Fruit fly (Drosophila melanogaster) whole organism, embryonic: ENCODE data around the gene CG14227.

Experiments
- Ada2b ChIP-seq: fragments of 200-800 bp; sonication (Bioruptor generic); IDR thresholded peaks from 2 replicates; pipeline ENCODE4 v1.3.6; 2022; ENCODE audit warnings: missing biosample characterization, missing genetic modification characterization
- Bdp1 ChIP-seq: fragments of 200-800 bp; sonication (Bioruptor generic); optimal IDR thresholded peaks from 3 replicates; lab custom pipeline; 2016; ENCODE audit warnings: missing biosample characterization, missing genetic modification characterization
- BtbVII ChIP-seq: fragments of 200-800 bp; sonication (Bioruptor generic); optimal IDR thresholded peaks from 3 replicates; lab custom pipeline; 2017; ENCODE audit warnings: missing biosample characterization, mild to moderate bottlenecking, missing genetic modification characterization
- CG10147 ChIP-seq: fragments of 200-800 bp; sonication (Bioruptor generic); optimal IDR thresholded peaks from 2 replicates; lab custom pipeline; 2019; ENCODE audit warnings: missing biosample characterization, mild to moderate bottlenecking, missing genetic modification characterization, moderate library complexity
- CG10209 ChIP-seq: fragments of 200-800 bp; sonication (Bioruptor generic); optimal IDR thresholded peaks from 3 replicates; lab custom pipeline; 2017; ENCODE audit warnings: missing biosample characterization, mild to moderate bottlenecking, missing genetic modification characterization, missing genetic modification reagents
- CG13123 ChIP-seq: fragments of 200-800 bp; sonication (Bioruptor generic); optimal IDR thresholded peaks from 2 replicates; lab custom pipeline; 2016; ENCODE audit warnings: missing biosample characterization, missing genetic modification characterization
- CG13775 ChIP-seq: fragments of 200-800 bp; sonication (Bioruptor generic); optimal IDR thresholded peaks from 3 replicates; lab custom pipeline; 2017; ENCODE audit warnings: missing biosample characterization, mild to moderate bottlenecking, missing genetic modification characterization
- CG1529 ChIP-seq: fragments of 200-800 bp; sonication (Bioruptor generic); optimal IDR thresholded peaks from 3 replicates; lab custom pipeline; 2018; ENCODE audit warnings: missing biosample characterization, missing genetic modification characterization
- CG16779 ChIP-seq: fragments of 200-800 bp; sonication (Bioruptor generic); IDR thresholded peaks from 2 replicates; pipeline ENCODE4 v1.3.6; 2022; ENCODE audit warnings: missing biosample characterization, missing genetic modification characterization
- CG17612 ChIP-seq: fragments of 200-800 bp; sonication (Bioruptor generic); IDR thresholded peaks from 2 replicates; pipeline ENCODE4 v1.3.6; 2022; ENCODE audit warnings: missing biosample characterization, missing genetic modification characterization
- CG32772 ChIP-seq: fragments of 200-800 bp; sonication (Bioruptor generic); IDR thresholded peaks from 2 replicates; pipeline ENCODE4 v1.3.6; 2022; ENCODE audit warnings: missing biosample characterization, missing genetic modification characterization
- CG33213 ChIP-seq: fragments of 200-800 bp; sonication (Bioruptor generic); optimal IDR thresholded peaks from 3 replicates; lab custom pipeline; 2016; ENCODE audit warnings: missing biosample characterization, missing genetic modification characterization
- CG3838 ChIP-seq: fragments of 200-800 bp; sonication (Bioruptor generic); optimal IDR thresholded peaks from 3 replicates; lab custom pipeline; 2016; ENCODE audit warnings: missing biosample characterization, missing genetic modification characterization
- CG6813 ChIP-seq: fragments of 200-800 bp; sonication (Bioruptor generic); optimal IDR thresholded peaks from 2 replicates; lab custom pipeline; 2017; ENCODE audit warnings: missing biosample characterization, missing genetic modification characterization, mild to moderate bottlenecking, moderate library complexity, missing genetic modification reagents
- CG6854 ChIP-seq: fragments of 200-800 bp; sonication (Bioruptor generic); optimal IDR thresholded peaks from 3 replicates; lab custom pipeline; 2017; ENCODE audit warnings: missing biosample characterization, mild to moderate bottlenecking, missing genetic modification characterization
- CG8281 ChIP-seq: fragments of 200-800 bp; sonication (Bioruptor generic); optimal IDR thresholded peaks from 2 replicates; lab custom pipeline; 2018; ENCODE audit warnings: missing biosample characterization, mild to moderate bottlenecking, missing genetic modification characterization, moderate library complexity
- CG8290 ChIP-seq, 3 experiments: fragments of 200-800 bp; sonication (Bioruptor generic); optimal IDR thresholded peaks; 2 replicates each; lab custom pipeline; 2016 to 2019; ENCODE audit warnings: missing biosample characterization in 3 of 3, missing genetic modification characterization in 3 of 3, mild to moderate bottlenecking in 2 of 3, moderate library complexity in 1 of 3
- Dad ChIP-seq: fragments of 200-800 bp; sonication (Bioruptor generic); optimal IDR thresholded peaks from 3 replicates; lab custom pipeline; 2016; ENCODE audit warnings: missing biosample characterization, missing genetic modification characterization
- E2f2 ChIP-seq: fragments of 200-800 bp; sonication (Bioruptor generic); IDR thresholded peaks from 2 replicates; pipeline ENCODE4 v1.3.6; 2022; ENCODE audit warnings: missing biosample characterization, missing genetic modification characterization
- Elba2 ChIP-seq: fragments of 200-800 bp; sonication (Bioruptor generic); optimal IDR thresholded peaks from 3 replicates; lab custom pipeline; 2016; ENCODE audit warnings: missing biosample characterization, missing genetic modification characterization
- Fer1 ChIP-seq: fragments of 200-800 bp; sonication (Bioruptor generic); optimal IDR thresholded peaks from 2 replicates; lab custom pipeline; 2017; ENCODE audit warnings: missing biosample characterization, mild to moderate bottlenecking, missing genetic modification characterization
- Gug ChIP-seq: fragments of 200-800 bp; sonication (Bioruptor generic); IDR thresholded peaks from 4 replicates; pipeline ENCODE4 v1.3.6; 2022; ENCODE audit warnings: missing biosample characterization, missing genetic modification characterization
- Hey ChIP-seq: fragments of 200-800 bp; sonication (Bioruptor generic); optimal IDR thresholded peaks from 3 replicates; lab custom pipeline; 2018; ENCODE audit warnings: missing biosample characterization, mild to moderate bottlenecking, missing genetic modification characterization
- Hr51 ChIP-seq, 2 experiments: fragments of 200-800 bp; sonication (Bioruptor generic); optimal IDR thresholded peaks; 2 replicates in 1 of 2; 3 replicates in 1 of 2; lab custom pipeline; 2016 to 2018; ENCODE audit warnings: missing biosample characterization in 2 of 2, missing genetic modification characterization in 2 of 2, mild to moderate bottlenecking in 1 of 2, moderate library complexity in 1 of 2
- Nf-YB ChIP-seq: fragments of 200-800 bp; sonication (Bioruptor generic); optimal IDR thresholded peaks from 3 replicates; lab custom pipeline; 2019; ENCODE audit warnings: missing biosample characterization, mild to moderate bottlenecking, missing genetic modification characterization, moderate library complexity
- Oli ChIP-seq: fragments of 200-800 bp; sonication (Bioruptor generic); optimal IDR thresholded peaks from 2 replicates; lab custom pipeline; 2018; ENCODE audit warnings: missing biosample characterization, mild to moderate bottlenecking, missing genetic modification characterization, moderate library complexity
- Opbp ChIP-seq: fragments of 200-800 bp; sonication (Bioruptor generic); IDR thresholded peaks from 3 replicates; pipeline ENCODE4 v1.3.6; 2022; ENCODE audit warnings: missing biosample characterization, missing genetic modification characterization; ENCODE audit not compliant: partially characterized antibody
- Scr ChIP-seq: fragments of 200-800 bp; sonication (Bioruptor generic); IDR thresholded peaks from 2 replicates; pipeline ENCODE4 v1.3.6; 2022; ENCODE audit warnings: missing biosample characterization, missing genetic modification characterization; ENCODE audit not compliant: partially characterized antibody
- Six4 ChIP-seq: fragments of 200-800 bp; sonication (Bioruptor generic); optimal IDR thresholded peaks from 2 replicates; lab custom pipeline; 2016; ENCODE audit warnings: missing biosample characterization, missing genetic modification characterization
- Sry-β ChIP-seq: fragments of 200-800 bp; sonication (Bioruptor generic); optimal IDR thresholded peaks from 2 replicates; lab custom pipeline; 2018; ENCODE audit warnings: missing biosample characterization, mild to moderate bottlenecking, missing genetic modification characterization, moderate library complexity
- ase ChIP-seq: fragments of 200-800 bp; sonication (Bioruptor generic); IDR thresholded peaks from 3 replicates; pipeline ENCODE4 v1.3.6; 2022; ENCODE audit warnings: missing biosample characterization, missing genetic modification characterization
- br ChIP-seq: fragments of >200 bp; optimal IDR thresholded peaks from 2 replicates; lab custom pipeline; 2017
- corto ChIP-seq: fragments of 200-800 bp; sonication (Bioruptor generic); optimal IDR thresholded peaks from 2 replicates; lab custom pipeline; 2016; ENCODE audit warnings: missing biosample characterization, mild to moderate bottlenecking, missing genetic modification characterization, moderate library complexity
- dmrt99B ChIP-seq: fragments of 200-800 bp; sonication (Bioruptor generic); optimal IDR thresholded peaks from 2 replicates; lab custom pipeline; 2018; ENCODE audit warnings: missing biosample characterization, mild to moderate bottlenecking, missing genetic modification characterization, moderate library complexity
- fd96Cb ChIP-seq: fragments of 200-800 bp; sonication (Bioruptor generic); optimal IDR thresholded peaks from 2 replicates; lab custom pipeline; 2018; ENCODE audit warnings: missing biosample characterization, mild to moderate bottlenecking, missing genetic modification characterization, moderate library complexity
- gce ChIP-seq: fragments of 200-800 bp; sonication (Bioruptor generic); IDR thresholded peaks from 3 replicates; pipeline ENCODE4 v1.3.6; 2022; ENCODE audit warnings: missing biosample characterization, missing genetic modification characterization
- ind ChIP-seq: fragments of 200-800 bp; sonication (Bioruptor generic); optimal IDR thresholded peaks from 3 replicates; lab custom pipeline; 2016; ENCODE audit warnings: missing biosample characterization, missing genetic modification characterization
- insv ChIP-seq, 2 experiments: fragments of 200-800 bp; sonication (Bioruptor generic); optimal IDR thresholded peaks; 3 replicates each; lab custom pipeline; 2016 to 2018; ENCODE audit warnings: missing biosample characterization in 2 of 2, missing genetic modification characterization in 2 of 2
- nau ChIP-seq: fragments of 200-800 bp; sonication (Bioruptor generic); optimal IDR thresholded peaks from 3 replicates; lab custom pipeline; 2017; ENCODE audit warnings: missing biosample characterization, mild to moderate bottlenecking, missing genetic modification characterization, missing genetic modification reagents
- phol ChIP-seq: fragments of 200-800 bp; sonication (Bioruptor generic); optimal IDR thresholded peaks from 3 replicates; lab custom pipeline; 2018; ENCODE audit warnings: missing biosample characterization, mild to moderate bottlenecking, missing genetic modification characterization, moderate library complexity
- salm ChIP-seq: fragments of 200-800 bp; sonication (Bioruptor generic); optimal IDR thresholded peaks from 2 replicates; lab custom pipeline; 2018; ENCODE audit warnings: missing biosample characterization, mild to moderate bottlenecking, missing genetic modification characterization
- sens-2 ChIP-seq: fragments of 200-800 bp; sonication (Bioruptor generic); IDR thresholded peaks from 2 replicates; pipeline ENCODE4 v1.3.6; 2022; ENCODE audit warnings: missing biosample characterization, missing genetic modification characterization
- sima ChIP-seq: fragments of 200-800 bp; sonication (Bioruptor generic); optimal IDR thresholded peaks from 2 replicates; lab custom pipeline; 2016; ENCODE audit warnings: missing biosample characterization, missing genetic modification characterization
- slp2 ChIP-seq: fragments of 200-800 bp; sonication (Bioruptor generic); optimal IDR thresholded peaks from 2 replicates; lab custom pipeline; 2016; ENCODE audit warnings: missing biosample characterization, missing genetic modification characterization
- ssp ChIP-seq: fragments of 200-800 bp; sonication (Bioruptor generic); IDR thresholded peaks from 2 replicates; pipeline ENCODE4 v1.3.6; 2022; ENCODE audit warnings: missing biosample characterization, missing genetic modification characterization
- stwl ChIP-seq: fragments of 200-800 bp; sonication (Bioruptor generic); optimal IDR thresholded peaks from 3 replicates; lab custom pipeline; 2018; ENCODE audit warnings: missing biosample characterization, mild to moderate bottlenecking, missing genetic modification characterization, moderate library complexity
- sug ChIP-seq: fragments of 200-800 bp; optimal IDR thresholded peaks from 2 replicates; lab custom pipeline; 2019; ENCODE audit warnings: missing biosample characterization, mild to moderate bottlenecking, missing genetic modification characterization, moderate library complexity
- twi ChIP-seq: fragments of 200-800 bp; optimal IDR thresholded peaks from 2 replicates; lab custom pipeline; 2019; ENCODE audit warnings: missing biosample characterization, mild to moderate bottlenecking, missing genetic modification characterization, moderate library complexity
- unc-4 ChIP-seq: fragments of 200-800 bp; sonication (Bioruptor generic); IDR thresholded peaks from 2 replicates; pipeline ENCODE4 v1.3.6; 2022; ENCODE audit warnings: missing biosample characterization, missing genetic modification characterization; ENCODE audit not compliant: partially characterized antibody

The CG14227 gene

dm6 chrX:19651757-19652419 is 36.9 kb downstream of the CG14227 start, which contains the start of the genes Ranbp21 and Elys (continued):
- no peak for TF ChIP-seq Sry-β (GFP tag; lab: Kevin White, UChicago)
- peak; percentile 50 for TF ChIP-seq Scr
- no peak for TF ChIP-seq twi (tag; lab: Kevin White, UChicago)
- no peak for TF ChIP-seq sug (tag; lab: Kevin White, UChicago)
- TF ChIP-seq CG13775 (GFP tag; lab: Kevin White, UChicago) = peak; percentile 58
- TF ChIP-seq fd96Cb (tag; lab: Kevin White, UChicago) = peak; percentile 14
- no peak for TF ChIP-seq Oli (tag; lab: Kevin White, UChicago)
- no peak for TF ChIP-seq nau (GFP tag; lab: Kevin White, UChicago)
- peak; percentile 69; the same call in 3 of the 4 replicates for TF ChIP-seq Gug
- TF ChIP-seq CG32772 (GFP tag; lab: Robert Waterston, UW) = peak; percentile 68
- peak; percentile 50; the same call in 1 of the 3 replicates for TF ChIP-seq ase (GFP tag; lab: Robert Waterston, UW)
- no peak for TF ChIP-seq Ada2b (GFP tag; lab: Robert Waterston, UW)
- no peak for TF ChIP-seq CG1529 (GFP tag; lab: Kevin White, UChicago)
- no peak for TF ChIP-seq salm (tag; lab: Kevin White, UChicago)
- no peak for TF ChIP-seq CG16779
- peak; percentile 16 for TF ChIP-seq Six4 (GFP tag; lab: Kevin White, UChicago)
- no peak for TF ChIP-seq CG33213
- no peak for TF ChIP-seq BtbVII (GFP tag; lab: Kevin White, UChicago)
- peak; percentile 65 for TF ChIP-seq Dad (GFP tag; lab: Kevin White, UChicago)
- no peak for TF ChIP-seq Fer1 (GFP tag; lab: Kevin White, UChicago)
- TF ChIP-seq unc-4 = peak; percentile 44; the same call in 1 of the 2 replicates
- TF ChIP-seq slp2 = peak; percentile 53
- no peak for TF ChIP-seq CG3838
- TF ChIP-seq Nf-YB = no peak
- TF ChIP-seq CG13123 (GFP tag; lab: Kevin White, UChicago) = no peak
- peak; percentile 59 for TF ChIP-seq ind (GFP tag; lab: Kevin White, UChicago)
- no peak for TF ChIP-seq sima (GFP tag; lab: Kevin White, UChicago)
- TF ChIP-seq gce (GFP tag; lab: Robert Waterston, UW) = no peak
- TF ChIP-seq corto (GFP tag; lab: Kevin White, UChicago) = no peak
- TF ChIP-seq Hey (tag; lab: Kevin White, UChicago) = no peak
- TF ChIP-seq Elba2 (GFP tag; lab: Kevin White, UChicago) = no peak
- no peak for TF ChIP-seq CG6813 (GFP tag; lab: Kevin White, UChicago)
- TF ChIP-seq insv (GFP tag; optimal IDR thresholded peaks at IDR 0.05; lab: Kevin White, UChicago) = peak in 1 of 2 experiments; percentile 28
- peak; percentile 59 for TF ChIP-seq phol (tag; lab: Kevin White, UChicago)
- TF ChIP-seq dmrt99B (tag; lab: Kevin White, UChicago) = no peak
- no peak for TF ChIP-seq CG8290 (GFP tag; optimal IDR thresholded peaks at IDR 0.05; lab: Kevin White, UChicago)
- peak in 1 of 2 experiments; percentile 27 for TF ChIP-seq CG8290 (tag; optimal IDR thresholded peaks at IDR 0.05; lab: Kevin White, UChicago)
- no peak for TF ChIP-seq sens-2 (GFP tag; lab: Robert Waterston, UW)
- TF ChIP-seq CG6854 = no peak
- TF ChIP-seq stwl (tag; lab: Kevin White, UChicago) = peak; percentile 51
- no peak for TF ChIP-seq Hr51 (GFP tag; optimal IDR thresholded peaks at IDR 0.05; lab: Kevin White, UChicago)
- TF ChIP-seq CG10209 (GFP tag; lab: Kevin White, UChicago) = peak; percentile 38
- TF ChIP-seq CG8281 (tag; lab: Kevin White, UChicago) = no peak
- TF ChIP-seq Opbp (GFP tag; lab: Robert Waterston, UW) = no peak
- TF ChIP-seq CG17612 (GFP tag; lab: Robert Waterston, UW) = no peak
- no peak for TF ChIP-seq br (lab: Kevin White, UChicago)
- TF ChIP-seq CG10147 (GFP tag; lab: Kevin White, UChicago) = no peak
- TF ChIP-seq Bdp1 (GFP tag; lab: Kevin White, UChicago) = peak; percentile 41
- TF ChIP-seq ssp (GFP tag; lab: Robert Waterston, UW) = peak; percentile 47
- peak; percentile 61 for TF ChIP-seq E2f2 (GFP tag; lab: Robert Waterston, UW)
